Worm (Caenorhabditis elegans) whole organism, L1 larva: ENCODE results near the gene Y22D7AL.7.
A peak's percentile ranks its signal among the peaks of the same experiment; 100 is the strongest.

ENCODE experiments used
- elt-3 ChIP-seq, 6 experiments: fragments of 150-350 bp in 1 of 6; sonication (generic microtip); optimal IDR thresholded peaks; 2 replicates each; lab custom pipeline; 2017 to 2018; ENCODE audit warnings: missing biosample characterization in 6 of 6, missing genetic modification characterization in 6 of 6, inconsistent platforms in 1 of 6
- fkh-10 ChIP-seq: sonication (generic microtip); optimal IDR thresholded peaks from 2 replicates; lab custom pipeline; 2017; ENCODE audit warnings: missing biosample characterization, missing genetic modification reagents, missing genetic modification characterization
- nhr-20 ChIP-seq: sonication (generic microtip); optimal IDR thresholded peaks from 2 replicates; lab custom pipeline; 2016; ENCODE audit warnings: mild to moderate bottlenecking, missing genetic modification characterization, missing compliant biosample characterization
- nhr-90 ChIP-seq: sonication (generic microtip); optimal IDR thresholded peaks from 2 replicates; lab custom pipeline; 2016; ENCODE audit warnings: mild to moderate bottlenecking, missing genetic modification characterization, missing compliant biosample characterization; ENCODE audit not compliant: poor library complexity
- rnt-1 ChIP-seq: sonication (generic microtip); optimal IDR thresholded peaks from 2 replicates; lab custom pipeline; 2016; ENCODE audit warnings: mild to moderate bottlenecking, missing genetic modification characterization, moderate library complexity, missing compliant biosample characterization
- snpc-4 ChIP-seq: fragments of 150-350 bp; optimal IDR thresholded peaks from 2 replicates; lab custom pipeline; 2014; ENCODE audit warnings: missing biosample characterization, missing genetic modification characterization
- sptf-1 ChIP-seq: fragments of 150-350 bp; optimal IDR thresholded peaks from 2 replicates; lab custom pipeline; 2014; ENCODE audit warnings: missing biosample characterization, missing genetic modification characterization
- ztf-11 ChIP-seq, 2 experiments: sonication (generic microtip); optimal IDR thresholded peaks; 2 replicates each; lab custom pipeline; 2016 to 2017; ENCODE audit warnings: missing genetic modification characterization in 2 of 2, missing biosample characterization in 1 of 2, missing compliant biosample characterization in 1 of 2

- TF ChIP-seq nhr-20 = peak; percentile 37
- TF ChIP-seq ztf-11 (tag; optimal IDR thresholded peaks at IDR 0.05; lab: Kevin White, UChicago) = peak in 1 of 2 experiments; percentile 26
- peak; percentile 43 for TF ChIP-seq nhr-90 (tag; lab: Kevin White, UChicago)
- peak; percentile 66 for TF ChIP-seq rnt-1 (tag; lab: Kevin White, UChicago)
- TF ChIP-seq fkh-10 (GFP tag; lab: Kevin White, UChicago) = no peak
- TF ChIP-seq snpc-4 (tag; lab: Kevin White, UChicago) = no peak
- peak in 1 of 6 experiments; percentile 70 for TF ChIP-seq elt-3 (tag; optimal IDR thresholded peaks at IDR 0.05; lab: Kevin White, UChicago)
- no peak for TF ChIP-seq sptf-1 (tag; lab: Kevin White, UChicago)
Measured at ce11 chrIII:1601464-1602169, 25.1 kb downstream of the Y22D7AL.7 start.
